Fruit fly (Drosophila melanogaster): ENCODE results near the gene Traf4.

- TF ChIP-seq CG7045 (GFP tag; optimal IDR thresholded peaks at IDR 0.05) (no peak), pad (GFP tag; optimal IDR thresholded peaks at IDR 0.05) (no peak), CG33017 (tag; optimal IDR thresholded peaks at IDR 0.05) (no peak)
These were observed 57.1 kb downstream of the Traf4 start for dm6 chr2L:4418819-4419218.

All from whole organism, adult.